Fruit fly (Drosophila melanogaster) whole organism, embryonic: ENCODE measurements around the gene Crtc.
A peak's percentile ranks its signal among the peaks of the same experiment; 100 is the strongest.

ENCODE experiments used
- CG10431 ChIP-seq: fragments of 200-800 bp; sonication (Bioruptor generic); optimal IDR thresholded peaks from 3 replicates; lab custom pipeline; 2018; ENCODE audit warnings: missing biosample characterization, mild to moderate bottlenecking, missing genetic modification characterization
- CG11398 ChIP-seq: fragments of 200-800 bp; sonication (Bioruptor generic); optimal IDR thresholded peaks from 2 replicates; lab custom pipeline; 2016; ENCODE audit warnings: missing biosample characterization, missing genetic modification characterization
- CG13123 ChIP-seq: fragments of 200-800 bp; sonication (Bioruptor generic); optimal IDR thresholded peaks from 2 replicates; lab custom pipeline; 2016; ENCODE audit warnings: missing biosample characterization, missing genetic modification characterization
- CG13424 ChIP-seq: fragments of 200-800 bp; sonication (Bioruptor generic); optimal IDR thresholded peaks from 2 replicates; lab custom pipeline; 2019; ENCODE audit warnings: missing biosample characterization, mild to moderate bottlenecking, missing genetic modification characterization, moderate library complexity
- CG15073 ChIP-seq: fragments of 200-800 bp; sonication (Bioruptor generic); optimal IDR thresholded peaks from 2 replicates; lab custom pipeline; 2016; ENCODE audit warnings: missing biosample characterization, missing genetic modification characterization
- CG17328 ChIP-seq: fragments of 200-800 bp; sonication (Bioruptor generic); IDR thresholded peaks from 2 replicates; pipeline ENCODE4 v1.3.6; 2022; ENCODE audit warnings: missing biosample characterization, missing genetic modification characterization
- CG18764 ChIP-seq: fragments of 200-800 bp; sonication (Bioruptor generic); optimal IDR thresholded peaks from 3 replicates; lab custom pipeline; 2016; ENCODE audit warnings: missing biosample characterization, missing genetic modification characterization
- CG2889 ChIP-seq: fragments of 200-800 bp; sonication (Bioruptor generic); IDR thresholded peaks from 3 replicates; pipeline ENCODE4 v1.3.6; 2022; ENCODE audit warnings: missing biosample characterization, missing genetic modification characterization
- CG32772 ChIP-seq: fragments of 200-800 bp; sonication (Bioruptor generic); IDR thresholded peaks from 2 replicates; pipeline ENCODE4 v1.3.6; 2022; ENCODE audit warnings: missing biosample characterization, missing genetic modification characterization
- CG3407 ChIP-seq: fragments of 200-800 bp; sonication (Bioruptor generic); optimal IDR thresholded peaks from 2 replicates; lab custom pipeline; 2018; ENCODE audit warnings: missing biosample characterization, mild to moderate bottlenecking, missing genetic modification characterization
- CG34422 ChIP-seq: fragments of 200-800 bp; sonication (Bioruptor generic); IDR thresholded peaks from 3 replicates; pipeline ENCODE4 v1.3.6; 2022; ENCODE audit warnings: missing biosample characterization, missing genetic modification characterization
- CG4282 ChIP-seq: fragments of 200-800 bp; sonication (Bioruptor generic); optimal IDR thresholded peaks from 2 replicates; lab custom pipeline; 2016; ENCODE audit warnings: missing biosample characterization, missing genetic modification characterization
- CG4854 ChIP-seq: fragments of 200-800 bp; sonication (Bioruptor generic); optimal IDR thresholded peaks from 2 replicates; lab custom pipeline; 2016; ENCODE audit warnings: missing biosample characterization, missing genetic modification characterization, inconsistent platforms
- CG6689 ChIP-seq: fragments of 200-800 bp; sonication (Bioruptor generic); IDR thresholded peaks from 2 replicates; pipeline ENCODE4 v1.3.6; 2022; ENCODE audit warnings: missing biosample characterization, missing genetic modification characterization
- CG8089 ChIP-seq: fragments of 200-800 bp; sonication (Bioruptor generic); optimal IDR thresholded peaks from 3 replicates; lab custom pipeline; 2016; ENCODE audit warnings: missing biosample characterization, missing genetic modification characterization
- CG8924 ChIP-seq: fragments of 200-800 bp; optimal IDR thresholded peaks from 3 replicates; lab custom pipeline; 2019; ENCODE audit warnings: missing biosample characterization, mild to moderate bottlenecking, missing genetic modification characterization, moderate library complexity
- Dek ChIP-seq: fragments of 200-800 bp; sonication (Bioruptor generic); optimal IDR thresholded peaks from 3 replicates; lab custom pipeline; 2019; ENCODE audit warnings: missing biosample characterization, mild to moderate bottlenecking, missing genetic modification characterization, moderate library complexity
- Dll ChIP-seq: fragments of 200-800 bp; sonication (Bioruptor generic); IDR thresholded peaks from 4 replicates; pipeline ENCODE4 v1.3.6; 2022; ENCODE audit warnings: missing biosample characterization, missing genetic modification characterization; ENCODE audit not compliant: partially characterized antibody
- HHEX ChIP-seq: fragments of 200-800 bp; sonication (Bioruptor generic); optimal IDR thresholded peaks from 3 replicates; lab custom pipeline; 2017; ENCODE audit warnings: missing biosample characterization, mild to moderate bottlenecking, missing genetic modification characterization, missing genetic modification reagents
- Hand ChIP-seq: fragments of 200-800 bp; sonication (Bioruptor generic); optimal IDR thresholded peaks from 2 replicates; lab custom pipeline; 2017; ENCODE audit warnings: mild to moderate bottlenecking, missing biosample characterization, missing genetic modification reagents, missing genetic modification characterization
- Hr3 ChIP-seq: fragments of 200-800 bp; sonication (Bioruptor generic); optimal IDR thresholded peaks from 3 replicates; lab custom pipeline; 2016; ENCODE audit warnings: missing biosample characterization, missing genetic modification characterization
- Hr51 ChIP-seq, 2 experiments: fragments of 200-800 bp; sonication (Bioruptor generic); optimal IDR thresholded peaks; 2 replicates in 1 of 2; 3 replicates in 1 of 2; lab custom pipeline; 2016 to 2018; ENCODE audit warnings: missing biosample characterization in 2 of 2, missing genetic modification characterization in 2 of 2, mild to moderate bottlenecking in 1 of 2, moderate library complexity in 1 of 2
- Mad ChIP-seq: fragments of 200-800 bp; sonication (Bioruptor generic); optimal IDR thresholded peaks from 2 replicates; lab custom pipeline; 2016; ENCODE audit warnings: missing biosample characterization, missing genetic modification characterization
- Max ChIP-seq: fragments of 200-800 bp; sonication (Bioruptor generic); optimal IDR thresholded peaks from 2 replicates; lab custom pipeline; 2016; ENCODE audit warnings: missing biosample characterization, mild to moderate bottlenecking, missing genetic modification characterization
- Meics ChIP-seq: fragments of 200-800 bp; sonication (Bioruptor generic); optimal IDR thresholded peaks from 2 replicates; lab custom pipeline; 2017; ENCODE audit warnings: missing biosample characterization, mild to moderate bottlenecking, missing genetic modification characterization
- NFAT ChIP-seq: fragments of 200-800 bp; sonication (Bioruptor generic); IDR thresholded peaks from 2 replicates; pipeline ENCODE4 v1.3.6; 2022; ENCODE audit warnings: missing biosample characterization, missing genetic modification characterization
- Ptx1 ChIP-seq: fragments of 200-800 bp; sonication (Bioruptor generic); IDR thresholded peaks from 2 replicates; pipeline ENCODE4 v1.3.6; 2022; ENCODE audit warnings: missing biosample characterization, missing genetic modification characterization
- bbx ChIP-seq: fragments of 200-800 bp; sonication (Bioruptor generic); IDR thresholded peaks from 2 replicates; pipeline ENCODE4 v1.3.6; 2022; ENCODE audit warnings: missing biosample characterization, missing genetic modification characterization; ENCODE audit not compliant: partially characterized antibody
- caup ChIP-seq: fragments of 200-800 bp; sonication (Bioruptor generic); optimal IDR thresholded peaks from 3 replicates; lab custom pipeline; 2017; ENCODE audit warnings: missing biosample characterization, mild to moderate bottlenecking, missing genetic modification characterization, moderate library complexity; ENCODE audit not compliant: severe bottlenecking
- chn ChIP-seq: fragments of 200-800 bp; sonication (Bioruptor generic); optimal IDR thresholded peaks from 2 replicates; lab custom pipeline; 2016; ENCODE audit warnings: missing biosample characterization, missing genetic modification characterization
- ci ChIP-seq: fragments of 200-800 bp; sonication (Bioruptor generic); IDR thresholded peaks from 3 replicates; pipeline ENCODE4 v1.3.6; 2022; ENCODE audit warnings: missing biosample characterization, missing genetic modification characterization
- en ChIP-seq: fragments of 200-800 bp; sonication (Bioruptor generic); optimal IDR thresholded peaks from 2 replicates; lab custom pipeline; 2016; ENCODE audit warnings: missing biosample characterization, missing genetic modification characterization
- esg ChIP-seq: fragments of 200-800 bp; sonication (Bioruptor generic); conservative IDR thresholded peaks from 2 replicates; pipeline ENCODE4 v1.3.6; 2022; ENCODE audit warnings: missing biosample characterization, missing genetic modification characterization
- ewg ChIP-seq: fragments of 200-800 bp; sonication (Bioruptor generic); optimal IDR thresholded peaks from 3 replicates; lab custom pipeline; 2017; ENCODE audit warnings: mild to moderate bottlenecking, missing biosample characterization, missing genetic modification reagents, missing genetic modification characterization
- grau ChIP-seq: fragments of 200-800 bp; optimal IDR thresholded peaks from 3 replicates; lab custom pipeline; 2019; ENCODE audit warnings: missing biosample characterization, mild to moderate bottlenecking, missing genetic modification characterization, moderate library complexity
- her ChIP-seq: fragments of 200-800 bp; sonication (Bioruptor generic); optimal IDR thresholded peaks from 2 replicates; lab custom pipeline; 2016; ENCODE audit warnings: missing biosample characterization, missing genetic modification characterization
- kni ChIP-seq: fragments of 200-800 bp; sonication (Bioruptor generic); optimal IDR thresholded peaks from 3 replicates; lab custom pipeline; 2017; ENCODE audit warnings: mild to moderate bottlenecking, missing biosample characterization, missing genetic modification reagents, missing genetic modification characterization
- mld ChIP-seq: fragments of 200-800 bp; sonication (Bioruptor generic); IDR thresholded peaks from 3 replicates; pipeline ENCODE4 v1.3.6; 2022; ENCODE audit warnings: missing biosample characterization, missing genetic modification characterization; ENCODE audit not compliant: partially characterized antibody
- oc ChIP-seq: fragments of 200-800 bp; sonication (Bioruptor generic); optimal IDR thresholded peaks from 2 replicates; lab custom pipeline; 2018; ENCODE audit warnings: missing biosample characterization, mild to moderate bottlenecking, missing genetic modification characterization, moderate library complexity
- pfk ChIP-seq: fragments of 200-800 bp; sonication (Bioruptor generic); optimal IDR thresholded peaks from 2 replicates; lab custom pipeline; 2018; ENCODE audit warnings: missing biosample characterization, mild to moderate bottlenecking, missing genetic modification characterization, moderate library complexity
- pho ChIP-seq: fragments of 200-800 bp; sonication (Bioruptor generic); optimal IDR thresholded peaks from 2 replicates; lab custom pipeline; 2016; ENCODE audit warnings: missing biosample characterization, missing genetic modification characterization
- prd ChIP-seq, 3 experiments: fragments of >200 bp in 2 of 3; fragments of 200-800 bp in 1 of 3; sonication (Bioruptor generic) in 1 of 3; optimal IDR thresholded peaks in 2 of 3; IDR thresholded peaks in 1 of 3; 2 replicates in 2 of 3; 3 replicates in 1 of 3; pipeline versions ENCODE4 v1.3.6 to Lab custom; 2017 to 2022; ENCODE audit warnings: missing biosample characterization in 1 of 3, missing genetic modification characterization in 1 of 3
- sd ChIP-seq: fragments of 200-800 bp; sonication (Bioruptor generic); optimal IDR thresholded peaks from 3 replicates; lab custom pipeline; 2018; ENCODE audit warnings: missing biosample characterization, mild to moderate bottlenecking, missing genetic modification characterization, moderate library complexity
- so ChIP-seq: fragments of 200-800 bp; sonication (Bioruptor generic); IDR thresholded peaks from 3 replicates; pipeline ENCODE4 v1.3.6; 2022; ENCODE audit warnings: missing biosample characterization, missing genetic modification characterization
- sr ChIP-seq: fragments of 200-800 bp; sonication (Bioruptor generic); IDR thresholded peaks from 3 replicates; pipeline ENCODE4 v1.3.6; 2022; ENCODE audit warnings: missing biosample characterization, missing genetic modification characterization
- tin ChIP-seq: fragments of 200-800 bp; sonication (Bioruptor generic); optimal IDR thresholded peaks from 3 replicates; lab custom pipeline; 2016; ENCODE audit warnings: missing biosample characterization, missing genetic modification characterization
- trem ChIP-seq: fragments of 200-800 bp; optimal IDR thresholded peaks from 3 replicates; lab custom pipeline; 2019; ENCODE audit warnings: missing biosample characterization, mild to moderate bottlenecking, missing genetic modification characterization, moderate library complexity
- vnd ChIP-seq: fragments of 200-800 bp; sonication (Bioruptor generic); IDR thresholded peaks from 3 replicates; pipeline ENCODE4 v1.3.6; 2022; ENCODE audit warnings: missing biosample characterization, missing genetic modification characterization; ENCODE audit not compliant: partially characterized antibody
- wor ChIP-seq: fragments of 200-800 bp; sonication (Bioruptor generic); IDR thresholded peaks from 2 replicates; pipeline ENCODE4 v1.3.6; 2022; ENCODE audit warnings: missing biosample characterization, missing genetic modification characterization
- zen2 ChIP-seq: fragments of 200-800 bp; sonication (Bioruptor generic); IDR thresholded peaks from 3 replicates; pipeline ENCODE4 v1.3.6; 2022; ENCODE audit warnings: missing biosample characterization, missing genetic modification characterization; ENCODE audit not compliant: partially characterized antibody

Gene Crtc

DNA sequence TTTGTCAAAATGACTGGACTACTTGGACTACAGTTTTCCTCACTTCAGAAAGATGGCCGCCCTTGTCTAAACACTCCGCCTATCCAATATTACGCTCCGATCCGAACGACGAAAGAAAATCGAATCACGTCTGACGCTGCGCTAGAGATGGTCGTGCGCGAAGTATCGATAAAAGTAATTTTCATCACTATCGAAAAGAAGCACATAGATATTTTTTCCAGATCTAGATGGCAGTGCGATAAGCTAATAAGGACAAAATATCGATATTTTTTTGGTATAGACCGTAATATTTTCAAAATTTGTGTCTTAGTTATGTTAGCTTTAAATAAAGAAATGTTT lies 24.2 kb downstream of the Crtc start, which contains the start of gene Pep (continued):
- peak; percentile 98 for TF ChIP-seq vnd (GFP tag; lab: Robert Waterston, UW)
- no peak for TF ChIP-seq kni (GFP tag; lab: Kevin White, UChicago)
- no peak for TF ChIP-seq CG3407
- TF ChIP-seq CG4854 (GFP tag; lab: Kevin White, UChicago), result no peak
- no peak for TF ChIP-seq so (GFP tag; lab: Robert Waterston, UW)
- TF ChIP-seq Meics, result peak; percentile 28
- no peak for TF ChIP-seq CG13123
- no peak for TF ChIP-seq caup
- no peak for TF ChIP-seq CG2889 (GFP tag; lab: Robert Waterston, UW)
- no peak for TF ChIP-seq Dek (tag; lab: Kevin White, UChicago)
- TF ChIP-seq sr (GFP tag; lab: Robert Waterston, UW), result no peak
- TF ChIP-seq Mad (GFP tag; lab: Kevin White, UChicago), result peak; percentile 34
- peak; percentile 29 for TF ChIP-seq CG8089
- peak; percentile 13 for TF ChIP-seq Hr3 (GFP tag; lab: Kevin White, UChicago)
- peak; percentile 13 for TF ChIP-seq CG13424
- TF ChIP-seq pho (GFP tag; lab: Kevin White, UChicago), result peak; percentile 12
- peak; percentile 72 for TF ChIP-seq ewg (GFP tag; lab: Kevin White, UChicago)
- peak; percentile 46 for TF ChIP-seq her
- TF ChIP-seq Hand (GFP tag; lab: Kevin White, UChicago), result peak; percentile 12
- TF ChIP-seq HHEX (GFP tag; lab: Kevin White, UChicago), result no peak
- no peak for TF ChIP-seq CG18764 (GFP tag; lab: Kevin White, UChicago)
- peak; percentile 25 for TF ChIP-seq chn (GFP tag; lab: Kevin White, UChicago)
- no peak for TF ChIP-seq CG6689 (GFP tag; lab: Robert Waterston, UW)
- peak; percentile 8 for TF ChIP-seq pfk (GFP tag; lab: Kevin White, UChicago)
- TF ChIP-seq Ptx1 (GFP tag; lab: Robert Waterston, UW), result no peak
- no peak for TF ChIP-seq wor
- TF ChIP-seq ci, result no peak; the same call in 2 of the 3 replicates
- peak; percentile 34 for TF ChIP-seq CG4282
- TF ChIP-seq en, result no peak
- no peak for TF ChIP-seq esg (GFP tag; lab: Robert Waterston, UW)
- peak in 1 of 2 experiments; percentile 31 for TF ChIP-seq Hr51 (GFP tag; optimal IDR thresholded peaks at IDR 0.05; lab: Kevin White, UChicago)
- 0 out of 2 replicates have a peak, but pooled peaks have one; percentile 39 for TF ChIP-seq CG17328 (GFP tag; lab: Robert Waterston, UW)
- peak; percentile 97 for TF ChIP-seq mld (GFP tag; lab: Robert Waterston, UW)
- peak; percentile 99 for TF ChIP-seq bbx (GFP tag; lab: Robert Waterston, UW)
- peak; percentile 99; the same call in 2 of the 3 replicates for TF ChIP-seq zen2 (GFP tag; lab: Robert Waterston, UW)
- TF ChIP-seq prd (optimal IDR thresholded peaks at IDR 0.05; lab: Kevin White, UChicago), result no peak
- TF ChIP-seq prd (GFP tag; IDR thresholded peaks at IDR 0.05; lab: Robert Waterston, UW), result no peak
- TF ChIP-seq CG11398, result no peak
- peak; percentile 60 for TF ChIP-seq CG8924 (tag; lab: Kevin White, UChicago)
- peak; percentile 33 for TF ChIP-seq tin (GFP tag; lab: Kevin White, UChicago)
- no peak for TF ChIP-seq CG32772 (GFP tag; lab: Robert Waterston, UW)
- TF ChIP-seq sd, result no peak
- TF ChIP-seq grau (tag; lab: Kevin White, UChicago), result peak; percentile 51
- no peak for TF ChIP-seq NFAT (GFP tag; lab: Robert Waterston, UW)
- no peak for TF ChIP-seq CG10431 (GFP tag; lab: Kevin White, UChicago)
- TF ChIP-seq Max (GFP tag; lab: Kevin White, UChicago), result no peak
- TF ChIP-seq CG15073 (GFP tag; lab: Kevin White, UChicago), result no peak
- TF ChIP-seq trem (tag; lab: Kevin White, UChicago), result peak; percentile 92
- TF ChIP-seq oc, result peak; percentile 49
- peak; percentile 97 for TF ChIP-seq Dll (GFP tag; lab: Robert Waterston, UW)
- peak; percentile 63 for TF ChIP-seq CG34422
